Worm (Caenorhabditis elegans) whole organism, young adult: ENCODE data around the gene srbc-44.

Experiments
- Y67H2A.10 ChIP-seq: fragments of 200-800 bp; sonication (Bioruptor generic); conservative IDR thresholded peaks from 2 replicates; pipeline ENCODE4 v1.3.6; 2022; ENCODE audit warnings: missing genetic modification reagents, missing genetic modification characterization, missing compliant biosample characterization
- aptf-3 ChIP-seq: fragments of 200-800 bp; sonication (Bioruptor generic); IDR thresholded peaks from 2 replicates; pipeline ENCODE4 v1.3.6; 2022; ENCODE audit warnings: missing genetic modification characterization, missing compliant biosample characterization
- ceh-27 ChIP-seq: fragments of 200-800 bp; sonication (Bioruptor generic); optimal IDR thresholded peaks from 2 replicates; lab custom pipeline; 2018; ENCODE audit warnings: mild to moderate bottlenecking, missing genetic modification characterization, moderate library complexity, missing compliant biosample characterization
- nfya-1 ChIP-seq: sonication (generic microtip); optimal IDR thresholded peaks from 2 replicates; lab custom pipeline; 2017; ENCODE audit warnings: antibody characterized with exemption, missing compliant biosample characterization, missing genetic modification characterization, borderline replicate concordance; ENCODE audit not compliant: insufficient read depth
- snpc-1.3 ChIP-seq: sonication (generic microtip); optimal IDR thresholded peaks from 2 replicates; lab custom pipeline; 2017; ENCODE audit warnings: missing genetic modification characterization, mild to moderate bottlenecking, missing compliant biosample characterization, antibody characterized with exemption, moderate library complexity, missing genotype, missing genetic modification reagents; ENCODE audit not compliant: insufficient read depth
- snpc-4 ChIP-seq, 5 experiments: fragments of 150-350 bp in 1 of 5; sonication (generic microtip) in 4 of 5; optimal IDR thresholded peaks; 2 replicates each; lab custom pipeline; 2014 to 2018; ENCODE audit warnings: missing genetic modification characterization in 5 of 5, missing biosample characterization in 3 of 5, antibody characterized with exemption in 2 of 5, mild to moderate bottlenecking in 2 of 5, missing compliant biosample characterization in 2 of 5, missing genotype in 2 of 5, moderate library complexity in 2 of 5, missing genetic modification reagents in 1 of 5
- ztf-26 ChIP-seq: sonication (generic microtip); optimal IDR thresholded peaks from 2 replicates; lab custom pipeline; 2017; ENCODE audit warnings: missing genetic modification characterization, missing compliant biosample characterization

DNA sequence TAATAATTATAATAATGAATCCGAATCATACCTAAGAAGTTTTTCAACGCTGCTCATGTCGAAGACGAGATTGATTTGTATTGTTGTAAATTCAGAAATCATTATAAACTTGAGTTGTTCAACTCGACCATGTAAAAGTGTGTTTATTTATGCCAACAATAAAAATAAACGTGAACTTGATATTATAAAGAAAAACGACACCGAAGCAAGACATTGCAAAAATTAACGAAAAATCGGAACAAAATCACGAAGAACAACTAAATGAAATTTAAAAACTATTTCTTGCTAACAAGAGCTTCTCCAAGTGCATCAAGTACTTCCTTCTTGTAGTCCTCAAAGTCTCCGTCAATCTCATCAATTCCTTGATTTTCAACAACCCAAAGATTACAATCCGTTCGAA is 27.4 kb downstream of the srbc-44 start, which contains the start of gene F18E2.15:
- no peak for TF ChIP-seq nfya-1
- TF ChIP-seq snpc-4 (GFP tag; optimal IDR thresholded peaks at IDR 0.05; lab: Kevin White, UChicago), result no peak
- no peak for TF ChIP-seq snpc-4 (tag; optimal IDR thresholded peaks at IDR 0.05; lab: Kevin White, UChicago)
- no peak for TF ChIP-seq ceh-27 (GFP tag; lab: Kevin White, UChicago)
- no peak for TF ChIP-seq snpc-1.3 (tag; lab: Kevin White, UChicago)
- no peak for TF ChIP-seq ztf-26 (tag; lab: Kevin White, UChicago)
- no peak for TF ChIP-seq Y67H2A.10 (GFP tag; lab: Robert Waterston, UW)
- TF ChIP-seq aptf-3 (GFP tag; lab: Robert Waterston, UW), result no peak
